Worm (Caenorhabditis elegans) whole organism, early embryonic: ENCODE data around the gene ddn-2.

Experiments
- B0310.2 ChIP-seq: sonication (generic microtip); optimal IDR thresholded peaks from 2 replicates; lab custom pipeline; 2016; ENCODE audit warnings: mild to moderate bottlenecking, missing genetic modification characterization, missing compliant biosample characterization
- F13C5.2 ChIP-seq: sonication (generic microtip); optimal IDR thresholded peaks from 2 replicates; lab custom pipeline; 2017; ENCODE audit warnings: mild to moderate bottlenecking, missing genetic modification characterization, inconsistent platforms, missing compliant biosample characterization
- aly-1 ChIP-seq: sonication (generic microtip); optimal IDR thresholded peaks from 2 replicates; lab custom pipeline; 2016; ENCODE audit warnings: missing genetic modification characterization, missing compliant biosample characterization
- ama-1 ChIP-seq: fragments of 150-350 bp; optimal IDR thresholded peaks from 2 replicates; lab custom pipeline; 2014
- ceh-13 ChIP-seq: fragments of 200-800 bp; sonication (Bioruptor generic); optimal IDR thresholded peaks from 2 replicates; lab custom pipeline; 2018; ENCODE audit warnings: mild to moderate bottlenecking, missing genetic modification characterization, missing compliant biosample characterization
- ceh-36 ChIP-seq: sonication (generic microtip); optimal IDR thresholded peaks from 2 replicates; lab custom pipeline; 2016; ENCODE audit warnings: missing genetic modification characterization, inconsistent platforms, missing compliant biosample characterization
- ets-7 ChIP-seq: sonication (generic microtip); optimal IDR thresholded peaks from 2 replicates; lab custom pipeline; 2016; ENCODE audit warnings: missing genotype, missing genetic modification characterization, missing compliant biosample characterization
- flt-1 ChIP-seq: fragments of 200-800 bp; sonication (Bioruptor generic); IDR thresholded peaks from 2 replicates; pipeline ENCODE4 v1.3.6; 2022; ENCODE audit warnings: missing genetic modification characterization, missing compliant biosample characterization
- hmbx-1 ChIP-seq: sonication (generic microtip); optimal IDR thresholded peaks from 2 replicates; lab custom pipeline; 2016; ENCODE audit warnings: mild to moderate bottlenecking, missing genetic modification characterization, missing compliant biosample characterization
- hmg-4 ChIP-seq: fragments of 200-800 bp; sonication (Bioruptor generic); optimal IDR thresholded peaks from 2 replicates; lab custom pipeline; 2018; ENCODE audit warnings: mild to moderate bottlenecking, missing genetic modification characterization, missing compliant biosample characterization
- hnd-1 ChIP-seq: sonication (generic microtip); optimal IDR thresholded peaks from 2 replicates; lab custom pipeline; 2016; ENCODE audit warnings: missing genetic modification characterization, missing compliant biosample characterization
- pes-1 ChIP-seq: fragments of 200-800 bp; sonication (Bioruptor generic); IDR thresholded peaks from 2 replicates; pipeline ENCODE4 v1.3.6; 2022; ENCODE audit warnings: missing genetic modification reagents, missing genetic modification characterization, missing compliant biosample characterization
- scrt-1 ChIP-seq: fragments of 200-800 bp; sonication (Bioruptor generic); IDR thresholded peaks from 2 replicates; pipeline ENCODE4 v1.3.6; 2022; ENCODE audit warnings: missing genetic modification characterization, missing compliant biosample characterization
- sea-1 ChIP-seq: fragments of 200-800 bp; sonication (Bioruptor generic); conservative IDR thresholded peaks from 2 replicates; pipeline ENCODE4 v1.3.6; 2022; ENCODE audit warnings: missing genetic modification characterization, missing compliant biosample characterization
- tbx-11 ChIP-seq: fragments of 200-800 bp; sonication (Bioruptor generic); IDR thresholded peaks from 2 replicates; pipeline ENCODE4 v1.3.6; 2022; ENCODE audit warnings: missing genetic modification characterization, missing compliant biosample characterization
- tbx-37 ChIP-seq: fragments of 200-800 bp; sonication (Bioruptor generic); conservative IDR thresholded peaks from 2 replicates; pipeline ENCODE4 v1.3.6; 2022; ENCODE audit warnings: missing genetic modification reagents, missing genetic modification characterization, missing compliant biosample characterization
- tra-4 ChIP-seq: sonication (generic microtip); optimal IDR thresholded peaks from 2 replicates; lab custom pipeline; 2017; ENCODE audit warnings: missing genetic modification characterization, missing compliant biosample characterization

The ddn-2 gene

ce11 chrII:12907070-12907469 is 1.8 kb upstream of the ddn-2 start, which contains the start of gene nspb-11:
nspb-11 (plus strand) TSS chrII:12907370.
- no peak for TF ChIP-seq ets-7 (tag; lab: Kevin White, UChicago)
- TF ChIP-seq tbx-11 (GFP tag; lab: Robert Waterston, UW) = no peak
- no peak for TF ChIP-seq hmg-4 (GFP tag; lab: Kevin White, UChicago)
- TF ChIP-seq hnd-1 = no peak
- TF ChIP-seq ceh-36 (tag; lab: Kevin White, UChicago) = no peak
- no peak for TF ChIP-seq ceh-13 (GFP tag; lab: Kevin White, UChicago)
- no peak for TF ChIP-seq tra-4 (tag; lab: Kevin White, UChicago)
- TF ChIP-seq flt-1 = no peak
- no peak for TF ChIP-seq F13C5.2 (tag; lab: Kevin White, UChicago)
- TF ChIP-seq B0310.2 (tag; lab: Kevin White, UChicago) = no peak
- no peak for TF ChIP-seq sea-1 (GFP tag; lab: Robert Waterston, UW)
- no peak for TF ChIP-seq hmbx-1
- no peak for TF ChIP-seq scrt-1
- TF ChIP-seq aly-1 (tag; lab: Kevin White, UChicago) = no peak
- no peak for TF ChIP-seq ama-1 (lab: Kevin White, UChicago)
- TF ChIP-seq tbx-37 = no peak
- no peak for TF ChIP-seq pes-1

ce11 chrII:12914514-12915075 is 5.7 kb downstream of the ddn-2 start, which contains the start of gene F35C5.12:
F35C5.12 (minus strand) TSS chrII:12914564.
- TF ChIP-seq sea-1 (GFP tag; lab: Robert Waterston, UW) (no peak), ama-1 (lab: Kevin White, UChicago) (no peak), F13C5.2 (tag; lab: Kevin White, UChicago) (no peak), ets-7 (tag; lab: Kevin White, UChicago) (no peak), hmg-4 (GFP tag; lab: Kevin White, UChicago) (no peak), tbx-37 (no peak), ceh-36 (tag; lab: Kevin White, UChicago) (no peak), B0310.2 (tag; lab: Kevin White, UChicago) (no peak), pes-1 (no peak), hnd-1 (no peak), scrt-1 (no peak), tra-4 (tag; lab: Kevin White, UChicago) (no peak), hmbx-1 (no peak), ceh-13 (GFP tag; lab: Kevin White, UChicago) (no peak), flt-1 (no peak), tbx-11 (GFP tag; lab: Robert Waterston, UW) (no peak), aly-1 (tag; lab: Kevin White, UChicago) (no peak)

- TF ChIP-seq tbx-37 = no peak
- no peak for TF ChIP-seq ama-1 (lab: Kevin White, UChicago)
These were observed 10.2 kb downstream of the ddn-2 start, which contains the start of the genes F58G1.2 and wago-4 for ce11 chrII:12918960-12919553. F58G1.2 (minus strand) TSS chrII:12919010. wago-4 (plus strand) TSS chrII:12919551.

ce11 chrII:12921478-12921877 is 12.6 kb downstream of the ddn-2 start:
- TF ChIP-seq tbx-37 (no peak), aly-1 (tag; lab: Kevin White, UChicago) (no peak), pes-1 (no peak), ceh-13 (GFP tag; lab: Kevin White, UChicago) (no peak), hmbx-1 (no peak), tbx-11 (GFP tag; lab: Robert Waterston, UW) (no peak), ama-1 (lab: Kevin White, UChicago) (no peak), hmg-4 (GFP tag; lab: Kevin White, UChicago) (no peak), B0310.2 (tag; lab: Kevin White, UChicago) (no peak), F13C5.2 (tag; lab: Kevin White, UChicago) (no peak), flt-1 (no peak), ets-7 (tag; lab: Kevin White, UChicago) (no peak), scrt-1 (no peak), tra-4 (tag; lab: Kevin White, UChicago) (no peak), ceh-36 (tag; lab: Kevin White, UChicago) (no peak), sea-1 (GFP tag; lab: Robert Waterston, UW) (no peak), hnd-1 (no peak)

- TF ChIP-seq hmbx-1 (no peak), F13C5.2 (tag; lab: Kevin White, UChicago) (no peak), ets-7 (tag; lab: Kevin White, UChicago) (no peak), hnd-1 (no peak), aly-1 (tag; lab: Kevin White, UChicago) (no peak), tra-4 (tag; lab: Kevin White, UChicago) (no peak), hmg-4 (GFP tag; lab: Kevin White, UChicago) (no peak), ama-1 (lab: Kevin White, UChicago) (no peak), pes-1 (no peak), tbx-37 (no peak), ceh-13 (GFP tag; lab: Kevin White, UChicago) (no peak), ceh-36 (tag; lab: Kevin White, UChicago) (no peak), flt-1 (no peak)
These were observed 14.3 kb downstream of the ddn-2 start for ce11 chrII:12923225-12923624.

- no peak for TF ChIP-seq flt-1
- TF ChIP-seq tra-4 (tag; lab: Kevin White, UChicago) = no peak
- TF ChIP-seq ceh-13 (GFP tag; lab: Kevin White, UChicago) = no peak
- no peak for TF ChIP-seq hnd-1
- no peak for TF ChIP-seq scrt-1
- TF ChIP-seq B0310.2 (tag; lab: Kevin White, UChicago) = no peak
- TF ChIP-seq pes-1 = no peak
- no peak for TF ChIP-seq hmg-4 (GFP tag; lab: Kevin White, UChicago)
- TF ChIP-seq ets-7 (tag; lab: Kevin White, UChicago) = no peak
- no peak for TF ChIP-seq sea-1 (GFP tag; lab: Robert Waterston, UW)
- TF ChIP-seq F13C5.2 (tag; lab: Kevin White, UChicago) = no peak
- no peak for TF ChIP-seq aly-1 (tag; lab: Kevin White, UChicago)
- TF ChIP-seq ama-1 (lab: Kevin White, UChicago) = no peak
These were observed 16.7 kb downstream of the ddn-2 start, which contains the start of gene F58G1.8 for ce11 chrII:12925551-12925950. F58G1.8 (minus strand) TSS chrII:12925651.

- TF ChIP-seq hmbx-1 (no peak), ama-1 (lab: Kevin White, UChicago) (no peak), hmg-4 (GFP tag; lab: Kevin White, UChicago) (no peak), F13C5.2 (tag; lab: Kevin White, UChicago) (no peak), hnd-1 (no peak), B0310.2 (tag; lab: Kevin White, UChicago) (no peak), pes-1 (no peak)
These were observed 19.4 kb downstream of the ddn-2 start, which contains the start of gene F58G1.3 for ce11 chrII:12928241-12928640. F58G1.3 (minus strand) TSS chrII:12928341.
